Worm (Caenorhabditis elegans) whole organism, mixed stage, embryonic: Measurements from ENCODE around the gene hpo-33.

Experiments
- M03D4.4 ChIP-seq: sonication (generic microtip); optimal IDR thresholded peaks from 2 replicates; lab custom pipeline; 2017; ENCODE audit warnings: mild to moderate bottlenecking, missing genetic modification characterization, missing compliant biosample characterization
- bed-3 ChIP-seq: fragments of 200-800 bp; sonication (Bioruptor generic); optimal IDR thresholded peaks from 3 replicates; lab custom pipeline; 2018; ENCODE audit warnings: mild to moderate bottlenecking, missing genetic modification characterization, moderate library complexity, missing compliant biosample characterization
- blmp-1 ChIP-seq: fragments of 150-350 bp; optimal IDR thresholded peaks from 2 replicates; lab custom pipeline; 2014; ENCODE audit warnings: missing biosample characterization, missing genetic modification characterization
- ceh-39 ChIP-seq: fragments of 150-350 bp; optimal IDR thresholded peaks from 2 replicates; lab custom pipeline; 2014; ENCODE audit warnings: missing biosample characterization, missing genetic modification characterization
- ceh-43 ChIP-seq: fragments of 200-800 bp; sonication (Bioruptor generic); optimal IDR thresholded peaks from 2 replicates; lab custom pipeline; 2018; ENCODE audit warnings: mild to moderate bottlenecking, missing genetic modification characterization, moderate library complexity, missing compliant biosample characterization
- ceh-83 ChIP-seq: fragments of 200-800 bp; sonication (Bioruptor generic); optimal IDR thresholded peaks from 2 replicates; lab custom pipeline; 2018; ENCODE audit warnings: mild to moderate bottlenecking, missing genetic modification characterization, missing compliant biosample characterization
- ces-1 ChIP-seq: fragments of 150-350 bp; optimal IDR thresholded peaks from 2 replicates; lab custom pipeline; 2014; ENCODE audit warnings: missing biosample characterization, missing genetic modification reagents, missing genetic modification characterization
- cnd-1 ChIP-seq: fragments of 200-800 bp; sonication (Bioruptor generic); optimal IDR thresholded peaks from 2 replicates; lab custom pipeline; 2018; ENCODE audit warnings: mild to moderate bottlenecking, missing genetic modification characterization, missing compliant biosample characterization
- drap-1 ChIP-seq: fragments of 200-800 bp; sonication (Bioruptor generic); optimal IDR thresholded peaks from 3 replicates; lab custom pipeline; 2018; ENCODE audit warnings: mild to moderate bottlenecking, missing genetic modification characterization, missing compliant biosample characterization
- elt-1 ChIP-seq: sonication (generic microtip); optimal IDR thresholded peaks from 2 replicates; lab custom pipeline; 2017; ENCODE audit warnings: missing genetic modification characterization, mild to moderate bottlenecking, missing compliant biosample characterization, antibody characterized with exemption, moderate library complexity, borderline replicate concordance; ENCODE audit not compliant: insufficient read depth
- elt-3 ChIP-seq: fragments of 150-350 bp; optimal IDR thresholded peaks from 2 replicates; lab custom pipeline; 2014; ENCODE audit warnings: missing biosample characterization, missing genetic modification characterization
- ham-2 ChIP-seq: fragments of 200-800 bp; sonication (Bioruptor generic); optimal IDR thresholded peaks from 2 replicates; lab custom pipeline; 2018; ENCODE audit warnings: mild to moderate bottlenecking, missing genetic modification characterization, missing compliant biosample characterization
- hlh-1 ChIP-seq: fragments of 150-350 bp; optimal IDR thresholded peaks from 2 replicates; lab custom pipeline; 2014; ENCODE audit warnings: missing biosample characterization, missing genetic modification reagents, missing genetic modification characterization
- lin-13 ChIP-seq: fragments of 150-350 bp; optimal IDR thresholded peaks from 2 replicates; lab custom pipeline; 2014; ENCODE audit warnings: missing biosample characterization, missing genetic modification characterization
- lin-32 ChIP-seq: fragments of 200-800 bp; sonication (Bioruptor generic); optimal IDR thresholded peaks from 2 replicates; lab custom pipeline; 2018; ENCODE audit warnings: mild to moderate bottlenecking, missing genetic modification characterization, missing compliant biosample characterization
- lsy-2 ChIP-seq: fragments of 150-350 bp; optimal IDR thresholded peaks from 2 replicates; lab custom pipeline; 2014; ENCODE audit warnings: missing biosample characterization, missing genetic modification characterization
- mab-5 ChIP-seq: fragments of 150-350 bp; optimal IDR thresholded peaks from 2 replicates; lab custom pipeline; 2014; ENCODE audit warnings: missing biosample characterization, missing genetic modification characterization
- mep-1 ChIP-seq: fragments of 150-350 bp; optimal IDR thresholded peaks from 2 replicates; lab custom pipeline; 2017; ENCODE audit warnings: missing biosample characterization, missing genetic modification reagents, missing genetic modification characterization, inconsistent platforms
- mls-2 ChIP-seq: sonication (generic microtip); optimal IDR thresholded peaks from 2 replicates; lab custom pipeline; 2016; ENCODE audit warnings: mild to moderate bottlenecking, missing genetic modification characterization, moderate library complexity, missing compliant biosample characterization
- nhr-12 ChIP-seq: fragments of 150-350 bp; optimal IDR thresholded peaks from 2 replicates; lab custom pipeline; 2014; ENCODE audit warnings: missing biosample characterization, missing genetic modification characterization
- nhr-2 ChIP-seq: fragments of 150-350 bp; optimal IDR thresholded peaks from 2 replicates; lab custom pipeline; 2014; ENCODE audit warnings: missing biosample characterization, missing genetic modification characterization
- nhr-237 ChIP-seq: fragments of 150-350 bp; optimal IDR thresholded peaks from 2 replicates; lab custom pipeline; 2014; ENCODE audit warnings: missing biosample characterization, missing genetic modification characterization
- nhr-28 ChIP-seq: fragments of 150-350 bp; optimal IDR thresholded peaks from 2 replicates; lab custom pipeline; 2014; ENCODE audit warnings: missing biosample characterization, missing genetic modification characterization
- pha-4 ChIP-seq: fragments of 150-350 bp; optimal IDR thresholded peaks from 2 replicates; lab custom pipeline; 2018; ENCODE audit warnings: missing biosample characterization, missing genetic modification reagents, missing genetic modification characterization
- snpc-4 ChIP-seq: fragments of 150-350 bp; optimal IDR thresholded peaks from 2 replicates; lab custom pipeline; 2014; ENCODE audit warnings: missing biosample characterization, missing genetic modification characterization
- sptf-1 ChIP-seq: sonication (generic microtip); optimal IDR thresholded peaks from 2 replicates; lab custom pipeline; 2017; ENCODE audit warnings: mild to moderate bottlenecking, missing genetic modification characterization, moderate library complexity, missing compliant biosample characterization
- tbx-8 ChIP-seq: fragments of 200-800 bp; sonication (Bioruptor generic); optimal IDR thresholded peaks from 2 replicates; lab custom pipeline; 2018; ENCODE audit warnings: mild to moderate bottlenecking, missing genetic modification characterization, moderate library complexity, missing compliant biosample characterization
- unc-120 ChIP-seq: sonication (generic microtip); optimal IDR thresholded peaks from 2 replicates; lab custom pipeline; 2017; ENCODE audit warnings: missing genetic modification characterization, missing compliant biosample characterization; ENCODE audit not compliant: poor library complexity, severe bottlenecking
- unc-39 ChIP-seq: fragments of 150-350 bp; optimal IDR thresholded peaks from 2 replicates; lab custom pipeline; 2014; ENCODE audit warnings: missing biosample characterization, missing genetic modification characterization
- unc-62 ChIP-seq: fragments of 150-350 bp; optimal IDR thresholded peaks from 2 replicates; lab custom pipeline; 2014; ENCODE audit warnings: missing biosample characterization, missing genetic modification reagents, missing genetic modification characterization
- zip-8 ChIP-seq: fragments of 150-350 bp; optimal IDR thresholded peaks from 2 replicates; lab custom pipeline; 2014; ENCODE audit warnings: missing biosample characterization, missing genetic modification characterization
- ztf-11 ChIP-seq: fragments of 150-350 bp; optimal IDR thresholded peaks from 2 replicates; lab custom pipeline; 2014; ENCODE audit warnings: missing biosample characterization, missing genetic modification characterization

The hpo-33 gene

ce11 chrV:17059987-17060386 is 17.6 kb downstream of the hpo-33 start, which contains the start of gene sri-66:
sri-66 (plus strand) TSS chrV:17060287.
- TF ChIP-seq zip-8 (tag; lab: Kevin White, UChicago) = no peak
- no peak for TF ChIP-seq ham-2
- no peak for TF ChIP-seq nhr-2 (tag; lab: Kevin White, UChicago)
- no peak for TF ChIP-seq drap-1 (GFP tag; lab: Kevin White, UChicago)
- TF ChIP-seq hlh-1 (tag; lab: Kevin White, UChicago) = no peak
- TF ChIP-seq bed-3 (GFP tag; lab: Kevin White, UChicago) = no peak
- no peak for TF ChIP-seq mls-2 (tag; lab: Kevin White, UChicago)
- no peak for TF ChIP-seq unc-62 (GFP tag; lab: Kevin White, UChicago)
- TF ChIP-seq nhr-237 (tag; lab: Kevin White, UChicago) = no peak
- TF ChIP-seq cnd-1 (tag; lab: Kevin White, UChicago) = no peak
- no peak for TF ChIP-seq nhr-28 (tag; lab: Kevin White, UChicago)
- no peak for TF ChIP-seq ceh-83 (GFP tag; lab: Kevin White, UChicago)
- TF ChIP-seq elt-1 (tag; lab: Kevin White, UChicago) = no peak
- no peak for TF ChIP-seq tbx-8 (GFP tag; lab: Kevin White, UChicago)
- no peak for TF ChIP-seq snpc-4
- TF ChIP-seq unc-120 (tag; lab: Kevin White, UChicago) = no peak
- TF ChIP-seq pha-4 = no peak
- TF ChIP-seq M03D4.4 (tag; lab: Kevin White, UChicago) = no peak
- TF ChIP-seq lin-13 (tag; lab: Kevin White, UChicago) = no peak
- TF ChIP-seq lin-32 (GFP tag; lab: Kevin White, UChicago) = no peak

DNA sequence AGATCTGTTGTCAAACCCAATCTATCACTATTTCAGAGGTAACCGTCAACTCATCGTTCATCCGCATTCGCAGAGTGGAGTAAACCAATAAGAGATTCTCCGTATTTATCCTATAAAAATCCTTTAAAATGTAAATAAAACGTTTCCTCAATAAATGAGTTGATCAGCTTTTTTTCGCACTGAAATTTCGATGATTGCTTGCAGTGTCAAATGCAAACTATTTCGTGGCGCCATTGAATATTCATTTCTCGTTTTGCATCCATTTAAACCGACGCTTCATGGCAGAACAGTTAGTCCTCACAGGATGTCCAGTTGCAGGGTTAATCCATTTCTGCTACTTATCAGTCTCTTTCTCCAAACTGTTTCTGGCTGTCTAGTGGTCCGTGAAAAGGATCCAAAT is 19.2 kb downstream of the hpo-33 start, which contains the start of gene F28B1.9:
F28B1.9 (plus strand) TSS at position 301 of the 400 bp plus-strand sequence.
- TF ChIP-seq ceh-39 (tag; lab: Kevin White, UChicago) (no peak), nhr-237 (tag; lab: Kevin White, UChicago) (no peak), blmp-1 (no peak), lsy-2 (tag; lab: Kevin White, UChicago) (no peak)

- TF ChIP-seq nhr-12 (tag; lab: Kevin White, UChicago) = no peak
- no peak for TF ChIP-seq ztf-11 (tag; lab: Kevin White, UChicago)
- TF ChIP-seq sptf-1 (tag; lab: Kevin White, UChicago) = no peak
Observed at ce11 chrV:17064676-17065075, 22.3 kb downstream of the hpo-33 start, which contains the start of gene srh-255. srh-255 (plus strand) TSS chrV:17064976.

ce11 chrV:17066634-17067033 is 24.3 kb downstream of the hpo-33 start:
- TF ChIP-seq M03D4.4 (tag; lab: Kevin White, UChicago) (no peak), unc-62 (GFP tag; lab: Kevin White, UChicago) (no peak), ceh-39 (tag; lab: Kevin White, UChicago) (no peak), nhr-2 (tag; lab: Kevin White, UChicago) (no peak), ceh-83 (GFP tag; lab: Kevin White, UChicago) (no peak), zip-8 (tag; lab: Kevin White, UChicago) (no peak)

DNA sequence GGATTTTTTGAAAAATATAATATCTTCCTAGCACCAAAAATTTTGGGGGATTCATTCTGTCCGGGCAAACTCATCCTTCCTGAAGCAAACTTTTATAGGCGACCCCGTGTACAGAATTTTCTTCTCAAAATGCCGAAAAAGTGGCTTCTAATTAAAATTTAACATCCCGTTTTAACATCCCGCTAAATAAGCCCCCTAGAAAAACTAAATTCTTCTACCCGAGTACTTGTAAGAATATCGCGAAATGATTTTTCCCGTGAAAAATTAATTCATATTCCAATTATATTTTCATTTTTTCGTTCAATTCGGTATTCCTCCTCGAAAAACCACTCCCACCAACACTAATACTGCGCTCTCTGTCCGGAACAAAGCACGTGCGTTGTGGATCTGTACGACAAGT is 26.5 kb downstream of the hpo-33 start, which contains the start of gene T05E12.8:
T05E12.8 (plus strand) TSS at position 301 of the 400 bp plus-strand sequence.
- TF ChIP-seq blmp-1 (no peak), pha-4 (no peak), lin-32 (GFP tag; lab: Kevin White, UChicago) (no peak), elt-3 (no peak), mab-5 (tag; lab: Kevin White, UChicago) (no peak), mep-1 (tag; lab: Kevin White, UChicago) (no peak), lsy-2 (tag; lab: Kevin White, UChicago) (no peak), nhr-12 (tag; lab: Kevin White, UChicago) (no peak), hlh-1 (tag; lab: Kevin White, UChicago) (no peak), drap-1 (GFP tag; lab: Kevin White, UChicago) (no peak), cnd-1 (tag; lab: Kevin White, UChicago) (no peak), nhr-237 (tag; lab: Kevin White, UChicago) (no peak), zip-8 (tag; lab: Kevin White, UChicago) (no peak), ces-1 (no peak), unc-39 (tag; lab: Kevin White, UChicago) (no peak), bed-3 (GFP tag; lab: Kevin White, UChicago) (no peak), ceh-43 (GFP tag; lab: Kevin White, UChicago) (no peak)
